Worm (Caenorhabditis elegans) whole organism, L3 larva: ENCODE measurements around the gene D2023.6.

ENCODE experiments used
- R02D3.7 ChIP-seq: fragments of 150-350 bp; optimal IDR thresholded peaks from 2 replicates; lab custom pipeline; 2014; ENCODE audit warnings: missing biosample characterization, missing genetic modification characterization
- ZK546.5 ChIP-seq: sonication (generic microtip); optimal IDR thresholded peaks from 2 replicates; lab custom pipeline; 2017; ENCODE audit warnings: missing biosample characterization, missing genetic modification characterization
- aly-2 ChIP-seq: fragments of 150-350 bp; optimal IDR thresholded peaks from 2 replicates; lab custom pipeline; 2014; ENCODE audit warnings: missing biosample characterization, missing genetic modification characterization
- ama-1 ChIP-seq: fragments of 150-350 bp; optimal IDR thresholded peaks from 2 replicates; lab custom pipeline; 2018
- ceh-16 ChIP-seq: sonication (generic microtip); optimal IDR thresholded peaks from 2 replicates; lab custom pipeline; 2017; ENCODE audit warnings: missing biosample characterization, missing genetic modification characterization
- ceh-28 ChIP-seq: fragments of 150-350 bp; optimal IDR thresholded peaks from 2 replicates; lab custom pipeline; 2014; ENCODE audit warnings: missing biosample characterization, missing genetic modification reagents, missing genetic modification characterization
- ceh-82 ChIP-seq: fragments of 150-350 bp; optimal IDR thresholded peaks from 2 replicates; lab custom pipeline; 2014; ENCODE audit warnings: missing biosample characterization, missing genetic modification characterization
- ceh-9 ChIP-seq: sonication (generic microtip); optimal IDR thresholded peaks from 2 replicates; lab custom pipeline; 2018; ENCODE audit warnings: missing biosample characterization, missing genetic modification characterization
- egl-27 ChIP-seq: sonication (generic microtip); optimal IDR thresholded peaks from 4 replicates; lab custom pipeline; 2017; ENCODE audit warnings: missing biosample characterization, missing genetic modification reagents, missing genetic modification characterization
- egl-5 ChIP-seq: fragments of 150-350 bp; optimal IDR thresholded peaks from 2 replicates; lab custom pipeline; 2017; ENCODE audit warnings: missing biosample characterization, missing genetic modification reagents, missing genetic modification characterization, inconsistent platforms
- elt-1 ChIP-seq: fragments of 150-350 bp; optimal IDR thresholded peaks from 2 replicates; lab custom pipeline; 2014; ENCODE audit warnings: missing biosample characterization, missing genetic modification characterization
- elt-2 ChIP-seq: sonication (generic microtip); optimal IDR thresholded peaks from 2 replicates; lab custom pipeline; 2016; ENCODE audit warnings: missing genetic modification reagents, mild to moderate bottlenecking, missing genetic modification characterization, missing compliant biosample characterization
- elt-3 ChIP-seq, 3 experiments: fragments of 150-350 bp in 1 of 3; sonication (generic microtip) in 2 of 3; optimal IDR thresholded peaks; 2 replicates in 2 of 3; 4 replicates in 1 of 3; lab custom pipeline; 2014 to 2017; ENCODE audit warnings: missing biosample characterization in 3 of 3, missing genetic modification characterization in 3 of 3
- eor-1 ChIP-seq, 2 experiments: fragments of 150-350 bp; optimal IDR thresholded peaks; 2 replicates each; lab custom pipeline; 2014 to 2018; ENCODE audit warnings: missing biosample characterization in 2 of 2, missing genetic modification characterization in 2 of 2
- fkh-10 ChIP-seq: sonication (generic microtip); optimal IDR thresholded peaks from 2 replicates; lab custom pipeline; 2017; ENCODE audit warnings: missing biosample characterization, missing genetic modification reagents, missing genetic modification characterization
- fkh-2 ChIP-seq: fragments of 150-350 bp; optimal IDR thresholded peaks from 2 replicates; lab custom pipeline; 2014; ENCODE audit warnings: missing biosample characterization, missing genetic modification reagents, missing genetic modification characterization
- fos-1 ChIP-seq: fragments of 150-350 bp; optimal IDR thresholded peaks from 2 replicates; lab custom pipeline; 2014; ENCODE audit warnings: missing biosample characterization, missing genetic modification characterization
- hmg-11 ChIP-seq: sonication (generic microtip); optimal IDR thresholded peaks from 2 replicates; lab custom pipeline; 2016; ENCODE audit warnings: missing genetic modification characterization, missing compliant biosample characterization
- jun-1 ChIP-seq: fragments of 150-350 bp; optimal IDR thresholded peaks from 2 replicates; lab custom pipeline; 2014; ENCODE audit warnings: missing biosample characterization, missing genetic modification reagents, missing genetic modification characterization
- lin-15B ChIP-seq: fragments of 150-350 bp; optimal IDR thresholded peaks from 2 replicates; lab custom pipeline; 2014; ENCODE audit warnings: missing biosample characterization, missing genetic modification characterization
- lin-39 ChIP-seq: fragments of 150-350 bp; optimal IDR thresholded peaks from 2 replicates; lab custom pipeline; 2018; ENCODE audit warnings: missing biosample characterization, missing genetic modification reagents, missing genetic modification characterization
- lsy-12 ChIP-seq: sonication (generic microtip); optimal IDR thresholded peaks from 2 replicates; lab custom pipeline; 2016; ENCODE audit warnings: mild to moderate bottlenecking, missing genetic modification characterization, missing compliant biosample characterization
- nfya-1 ChIP-seq: sonication (generic microtip); optimal IDR thresholded peaks from 2 replicates; lab custom pipeline; 2017; ENCODE audit warnings: missing genetic modification characterization, mild to moderate bottlenecking, missing compliant biosample characterization, antibody characterized with exemption, moderate library complexity; ENCODE audit not compliant: insufficient read depth
- nhr-11 ChIP-seq: fragments of 150-350 bp; optimal IDR thresholded peaks from 2 replicates; lab custom pipeline; 2014; ENCODE audit warnings: missing biosample characterization, missing genetic modification characterization
- nhr-12 ChIP-seq: fragments of 150-350 bp; optimal IDR thresholded peaks from 2 replicates; lab custom pipeline; 2014; ENCODE audit warnings: missing biosample characterization, missing genetic modification characterization
- nhr-23 ChIP-seq: fragments of 150-350 bp; optimal IDR thresholded peaks from 2 replicates; lab custom pipeline; 2014; ENCODE audit warnings: missing biosample characterization, missing genetic modification reagents, missing genetic modification characterization
- nhr-237 ChIP-seq: fragments of 150-350 bp; optimal IDR thresholded peaks from 2 replicates; lab custom pipeline; 2014; ENCODE audit warnings: missing biosample characterization, missing genetic modification characterization
- nhr-25 ChIP-seq: sonication (generic microtip); optimal IDR thresholded peaks from 2 replicates; lab custom pipeline; 2017; ENCODE audit warnings: missing biosample characterization, missing genetic modification characterization
- nhr-28 ChIP-seq: fragments of 150-350 bp; optimal IDR thresholded peaks from 2 replicates; lab custom pipeline; 2014; ENCODE audit warnings: missing biosample characterization, missing genetic modification characterization
- nhr-43 ChIP-seq: sonication (generic microtip); optimal IDR thresholded peaks from 2 replicates; lab custom pipeline; 2016; ENCODE audit warnings: mild to moderate bottlenecking, missing genetic modification characterization, missing compliant biosample characterization; ENCODE audit not compliant: poor library complexity, severe bottlenecking
- nhr-67 ChIP-seq: fragments of 150-350 bp; optimal IDR thresholded peaks from 2 replicates; lab custom pipeline; 2014; ENCODE audit warnings: missing biosample characterization, missing genetic modification characterization
- nhr-76 ChIP-seq: fragments of 150-350 bp; sonication (generic microtip); optimal IDR thresholded peaks from 5 replicates; lab custom pipeline; 2014; ENCODE audit warnings: missing biosample characterization, missing genetic modification characterization
- nhr-77 ChIP-seq: fragments of 150-350 bp; optimal IDR thresholded peaks from 2 replicates; lab custom pipeline; 2014; ENCODE audit warnings: missing biosample characterization, missing genetic modification characterization
- pha-4 ChIP-seq: fragments of 150-350 bp; optimal IDR thresholded peaks from 2 replicates; lab custom pipeline; 2014; ENCODE audit warnings: missing biosample characterization, missing genetic modification reagents, missing genetic modification characterization
- pqm-1 ChIP-seq: fragments of 150-350 bp; optimal IDR thresholded peaks from 2 replicates; lab custom pipeline; 2017; ENCODE audit warnings: missing biosample characterization, missing genetic modification characterization, inconsistent platforms
- sea-2 ChIP-seq: fragments of 150-350 bp; sonication (generic microtip); optimal IDR thresholded peaks from 4 replicates; lab custom pipeline; 2014; ENCODE audit warnings: missing biosample characterization, missing genetic modification reagents, missing genetic modification characterization
- skn-1 ChIP-seq: fragments of 150-350 bp; optimal IDR thresholded peaks from 2 replicates; lab custom pipeline; 2014; ENCODE audit warnings: missing biosample characterization, missing genetic modification characterization
- snpc-4 ChIP-seq: fragments of 150-350 bp; optimal IDR thresholded peaks from 2 replicates; lab custom pipeline; 2014; ENCODE audit warnings: missing biosample characterization, missing genetic modification characterization
- unc-39 ChIP-seq: sonication (generic microtip); optimal IDR thresholded peaks from 4 replicates; lab custom pipeline; 2017; ENCODE audit warnings: missing biosample characterization, missing genetic modification characterization
- unc-62 ChIP-seq: fragments of 150-350 bp; sonication (generic microtip); optimal IDR thresholded peaks from 4 replicates; lab custom pipeline; 2014; ENCODE audit warnings: missing biosample characterization, missing genetic modification reagents, missing genetic modification characterization
- ztf-11 ChIP-seq: fragments of 150-350 bp; optimal IDR thresholded peaks from 2 replicates; lab custom pipeline; 2014; ENCODE audit warnings: missing biosample characterization, missing genetic modification characterization
- ztf-4 ChIP-seq: fragments of 150-350 bp; optimal IDR thresholded peaks from 2 replicates; lab custom pipeline; 2014; ENCODE audit warnings: missing biosample characterization, missing genetic modification characterization

Gene D2023.6

DNA sequence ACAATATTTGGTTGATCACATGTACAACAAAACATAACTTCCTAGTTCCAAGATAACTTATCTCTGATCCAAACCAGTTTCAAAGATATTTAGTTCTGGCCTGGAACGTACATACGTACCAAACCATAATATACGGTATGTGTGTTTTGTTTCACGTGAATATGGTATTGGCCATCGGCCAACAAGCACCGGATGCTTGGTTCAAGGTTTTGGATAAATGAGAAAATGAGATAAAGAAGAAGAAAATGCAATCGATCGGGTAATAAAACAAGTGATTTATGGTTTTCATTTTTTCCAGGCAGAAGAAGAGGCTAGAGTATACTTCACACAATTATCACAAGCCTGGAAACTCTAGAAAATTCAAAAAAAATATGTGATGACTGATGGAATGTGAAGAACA is 31.8 kb upstream of the D2023.6 start:
- TF ChIP-seq ceh-28 = peak; percentile 47
- TF ChIP-seq jun-1 (tag; lab: Kevin White, UChicago) = no peak
- no peak for TF ChIP-seq elt-3 (tag; optimal IDR thresholded peaks at IDR 0.05; lab: Kevin White, UChicago)
- no peak for TF ChIP-seq nhr-28 (tag; lab: Kevin White, UChicago)
- TF ChIP-seq nhr-25 = peak; percentile 23
- peak; percentile 64 for TF ChIP-seq nhr-23 (tag; lab: Kevin White, UChicago)

DNA sequence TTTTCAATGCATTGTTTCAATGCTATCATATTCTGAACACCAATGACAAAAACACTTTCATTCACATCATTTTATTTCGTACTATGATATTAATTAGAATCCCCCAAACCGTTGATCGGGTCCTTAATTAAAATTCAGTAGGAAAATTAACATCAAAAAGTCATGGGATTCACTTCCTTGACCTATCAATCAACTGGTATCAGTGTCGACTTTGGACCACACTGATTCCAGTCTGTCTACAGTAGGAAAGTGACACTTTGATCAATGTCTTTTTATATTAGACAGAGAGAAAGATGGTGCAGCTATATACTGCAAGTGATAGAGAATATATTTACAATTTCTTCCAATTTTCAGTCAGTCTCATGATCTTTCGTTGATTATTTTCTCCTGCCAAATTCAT is 30.8 kb upstream of the D2023.6 start:
- TF ChIP-seq nhr-23 (tag; lab: Kevin White, UChicago) (peak; percentile 37), R02D3.7 (tag; lab: Kevin White, UChicago) (no peak), lsy-12 (tag; lab: Kevin White, UChicago) (no peak), nhr-43 (peak; percentile 31), jun-1 (tag; lab: Kevin White, UChicago) (peak; percentile 2), snpc-4 (tag; lab: Kevin White, UChicago) (no peak), pha-4 (no peak)

DNA sequence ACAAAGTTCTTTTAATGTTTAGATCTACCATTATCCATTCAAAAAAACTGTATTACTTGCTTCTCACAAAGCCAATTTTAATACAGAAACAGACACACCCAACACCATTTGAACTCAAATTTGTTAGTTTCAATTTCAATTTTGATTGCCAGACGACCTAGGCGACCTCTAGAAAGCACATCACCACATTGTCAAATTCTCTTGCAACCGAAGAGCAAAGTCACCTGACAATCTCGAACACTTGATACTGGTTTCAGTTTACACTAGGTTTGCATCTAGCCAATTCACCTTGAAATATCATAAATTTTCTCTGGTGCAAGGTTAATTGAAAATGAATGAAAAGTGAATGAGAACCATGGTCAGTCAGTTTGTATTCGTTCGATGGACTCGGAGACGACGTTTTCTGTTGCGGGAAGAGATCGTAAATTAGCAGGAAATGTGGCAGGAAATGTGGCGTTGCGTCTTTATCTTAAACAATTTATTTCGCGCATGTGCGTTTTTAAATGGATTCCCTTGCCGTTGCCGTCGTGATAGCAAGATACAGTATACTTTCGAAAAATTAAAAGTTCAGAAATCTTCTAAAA is 29.8 kb upstream of the D2023.6 start:
- TF ChIP-seq nhr-43 (peak; percentile 47), nhr-25 (peak; percentile 79), sea-2 (GFP tag; lab: Kevin White, UChicago) (no peak)

DNA sequence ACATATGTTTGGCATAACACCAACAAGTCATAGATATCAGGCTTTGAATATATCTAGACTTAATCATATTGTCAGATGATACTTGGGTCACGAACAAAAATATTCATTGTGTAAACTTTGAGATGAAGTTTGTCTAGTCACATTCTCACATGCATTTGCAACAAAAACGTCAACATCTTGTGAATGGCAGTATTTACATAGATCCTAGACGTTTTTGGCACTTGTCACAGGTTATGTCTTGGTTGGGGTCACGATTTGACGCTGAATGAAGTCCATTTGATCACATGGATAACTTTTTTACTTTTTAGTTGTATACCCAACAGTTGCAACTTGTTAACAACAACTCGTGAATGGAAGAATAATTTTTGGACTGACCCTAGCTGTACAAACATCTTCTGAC is 28.8 kb upstream of the D2023.6 start:
- TF ChIP-seq pha-4 = no peak
- TF ChIP-seq pqm-1 = no peak
- TF ChIP-seq ceh-82 (tag; lab: Kevin White, UChicago) = no peak
- no peak for TF ChIP-seq nhr-23 (tag; lab: Kevin White, UChicago)
- TF ChIP-seq unc-39 (tag; lab: Kevin White, UChicago) = no peak
- TF ChIP-seq elt-3 (tag; optimal IDR thresholded peaks at IDR 0.05; lab: Kevin White, UChicago) = no peak
- TF ChIP-seq nhr-77 (tag; lab: Kevin White, UChicago) = no peak
- no peak for TF ChIP-seq elt-2 (tag; lab: Kevin White, UChicago)
- TF ChIP-seq nhr-237 (tag; lab: Kevin White, UChicago) = no peak
- TF ChIP-seq ceh-9 = no peak
- no peak for TF ChIP-seq ceh-16 (tag; lab: Kevin White, UChicago)
- no peak for TF ChIP-seq nfya-1 (tag; lab: Kevin White, UChicago)
- TF ChIP-seq nhr-67 (tag; lab: Kevin White, UChicago) = no peak
- TF ChIP-seq eor-1 (tag; optimal IDR thresholded peaks at IDR 0.05; lab: Kevin White, UChicago) = no peak
- TF ChIP-seq, all 47 proteins: peak for 0

DNA sequence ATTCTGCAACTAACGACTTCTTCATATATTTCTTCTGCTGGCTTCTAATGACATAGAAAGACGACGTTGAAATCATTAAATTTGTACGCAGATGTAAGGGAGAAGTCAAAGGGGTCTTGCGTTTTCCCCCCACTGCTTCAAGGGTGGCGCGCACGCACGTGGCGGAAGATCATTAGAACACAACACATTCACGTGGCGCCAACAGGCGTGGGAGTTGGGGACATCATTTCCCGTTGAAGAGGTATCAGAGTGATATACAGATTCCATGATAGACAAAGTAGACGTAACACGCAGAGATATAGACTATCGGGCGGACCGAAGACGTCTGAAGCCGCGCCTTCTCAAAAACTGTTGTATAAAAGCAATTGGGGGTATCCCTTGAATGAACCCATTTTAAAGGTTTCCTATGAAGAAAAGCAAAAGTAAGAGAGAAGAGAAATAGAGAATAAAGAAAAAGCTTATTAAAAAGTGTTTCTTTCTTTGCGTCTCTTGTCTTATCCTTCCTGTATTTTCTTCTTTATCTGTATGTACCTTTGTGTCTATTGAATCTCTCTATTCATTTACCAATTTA is 27.8 kb upstream of the D2023.6 start:
- peak in 1 of 3 experiments; percentile 49 for TF ChIP-seq elt-3 (tag; optimal IDR thresholded peaks at IDR 0.05; lab: Kevin White, UChicago)
- peak; percentile 43 for TF ChIP-seq egl-27 (tag; lab: Kevin White, UChicago)
- TF ChIP-seq ZK546.5 (tag; lab: Kevin White, UChicago) = no peak
- no peak for TF ChIP-seq elt-1 (tag; lab: Kevin White, UChicago)
- no peak for TF ChIP-seq nhr-12 (tag; lab: Kevin White, UChicago)
- TF ChIP-seq ama-1 (lab: Kevin White, UChicago) = no peak
- TF ChIP-seq fkh-10 (GFP tag; lab: Kevin White, UChicago) = no peak
- TF ChIP-seq egl-5 = no peak
- peak; percentile 55 for TF ChIP-seq ztf-4 (tag; lab: Kevin White, UChicago)
- TF ChIP-seq ztf-11 (tag; lab: Kevin White, UChicago) = no peak
- no peak for TF ChIP-seq jun-1 (tag; lab: Kevin White, UChicago)
- no peak for TF ChIP-seq unc-39 (tag; lab: Kevin White, UChicago)
- no peak for TF ChIP-seq lin-15B (tag; lab: Kevin White, UChicago)
- peak; percentile 98 for TF ChIP-seq nhr-25
- TF ChIP-seq skn-1 (tag; lab: Kevin White, UChicago) = no peak
- TF ChIP-seq nhr-76 (tag; lab: Kevin White, UChicago) = peak; percentile 35
- TF ChIP-seq nfya-1 (tag; lab: Kevin White, UChicago) = peak; percentile 46
- no peak for TF ChIP-seq nhr-77 (tag; lab: Kevin White, UChicago)
- no peak for TF ChIP-seq nhr-11 (tag; lab: Kevin White, UChicago)
- no peak for TF ChIP-seq eor-1 (tag; optimal IDR thresholded peaks at IDR 0.05; lab: Kevin White, UChicago)
- TF ChIP-seq ceh-16 (tag; lab: Kevin White, UChicago) = no peak
- no peak for TF ChIP-seq unc-62
- no peak for TF ChIP-seq fos-1 (tag; lab: Kevin White, UChicago)
- TF ChIP-seq fkh-2 (tag; lab: Kevin White, UChicago) = no peak
- TF ChIP-seq aly-2 = no peak
- TF ChIP-seq ceh-9 = no peak
- TF ChIP-seq hmg-11 (tag; lab: Kevin White, UChicago) = no peak
- TF ChIP-seq nhr-43 = peak; percentile 99
- TF ChIP-seq ceh-82 (tag; lab: Kevin White, UChicago) = no peak
- TF ChIP-seq sea-2 (GFP tag; lab: Kevin White, UChicago) = no peak
- TF ChIP-seq lin-39 (tag; lab: Kevin White, UChicago) = no peak
- peak; percentile 53 for TF ChIP-seq lsy-12 (tag; lab: Kevin White, UChicago)
- peak; percentile 98 for TF ChIP-seq nhr-23 (tag; lab: Kevin White, UChicago)
- TF ChIP-seq nhr-67 (tag; lab: Kevin White, UChicago) = no peak
- no peak for TF ChIP-seq pha-4
